Worm (Caenorhabditis elegans): Measurements from ENCODE around the gene rbr-2.
A peak's percentile ranks its signal among the peaks of the same experiment; 100 is the strongest.
"Not testable (repeated sequence)": the region's sequence is repeated elsewhere in the genome, so short reads cannot be mapped to it uniquely, and the experiment has no call there.

Gene rbr-2

DNA sequence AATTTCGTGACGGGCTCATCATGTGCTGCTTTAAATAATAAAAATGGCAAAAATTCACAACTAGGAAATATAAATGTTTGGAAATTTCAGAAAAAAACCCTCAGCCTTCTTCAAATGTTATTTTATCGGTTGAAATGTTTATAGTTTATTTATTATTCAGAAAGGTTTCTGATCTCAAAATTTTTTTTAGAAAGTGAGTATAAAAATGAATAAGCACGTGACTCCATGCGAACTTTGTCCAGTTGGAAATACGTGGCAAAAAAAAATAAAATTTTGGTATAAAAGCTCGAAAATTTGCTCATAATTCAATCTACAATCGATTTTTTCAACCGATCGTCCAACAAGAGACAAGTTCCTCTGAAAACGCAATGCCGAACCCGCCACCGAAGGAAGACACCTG, 29.6 kb downstream of the rbr-2 start, which contains the start of gene nsph-3.1:
TSS of gene nsph-3.1 (plus strand) at position 301 of the 400 bp plus-strand sequence.
- no peak for TF ChIP-seq rcor-1 (GFP tag; IDR thresholded peaks at IDR 0.05)
- TF ChIP-seq ceh-27 (GFP tag; optimal IDR thresholded peaks at IDR 0.05) = no peak
- no peak for TF ChIP-seq mxl-1 (tag; optimal IDR thresholded peaks at IDR 0.05)
- TF ChIP-seq hlh-26 (GFP tag; conservative IDR thresholded peaks at IDR 0.05) = no peak
- no peak for TF ChIP-seq F57A8.1 (GFP tag; optimal IDR thresholded peaks at IDR 0.05)
- no peak for TF ChIP-seq F23B12.7 (tag; optimal IDR thresholded peaks at IDR 0.05; ENCODE audit: insufficient read depth)
- no peak for TF ChIP-seq let-607 (tag; optimal IDR thresholded peaks at IDR 0.05)
- TF ChIP-seq ztf-18 (tag; optimal IDR thresholded peaks at IDR 0.05) = no peak
- TF ChIP-seq akir-1 (GFP tag; optimal IDR thresholded peaks at IDR 0.05) = no peak
- no peak for TF ChIP-seq madf-3 (GFP tag; IDR thresholded peaks at IDR 0.05)
- TF ChIP-seq madf-8 (GFP tag; conservative IDR thresholded peaks at IDR 0.05) = no peak
- TF ChIP-seq tbp1 (GFP tag; optimal IDR thresholded peaks at IDR 0.05) = no peak
- TF ChIP-seq zim-3 (tag; optimal IDR thresholded peaks at IDR 0.05) = no peak
- no peak for TF ChIP-seq ztf-6 (GFP tag; IDR thresholded peaks at IDR 0.05)
- TF ChIP-seq F33H1.4 (GFP tag; IDR thresholded peaks at IDR 0.05) = no peak
- no peak for TF ChIP-seq tlf-1 (GFP tag; optimal IDR thresholded peaks at IDR 0.05)
- no peak for TF ChIP-seq Y56A3A.18 (GFP tag; IDR thresholded peaks at IDR 0.05)
- no peak for TF ChIP-seq atf-7 (tag; optimal IDR thresholded peaks at IDR 0.05)
- no peak for TF ChIP-seq mcd-1 (GFP tag; IDR thresholded peaks at IDR 0.05)

DNA sequence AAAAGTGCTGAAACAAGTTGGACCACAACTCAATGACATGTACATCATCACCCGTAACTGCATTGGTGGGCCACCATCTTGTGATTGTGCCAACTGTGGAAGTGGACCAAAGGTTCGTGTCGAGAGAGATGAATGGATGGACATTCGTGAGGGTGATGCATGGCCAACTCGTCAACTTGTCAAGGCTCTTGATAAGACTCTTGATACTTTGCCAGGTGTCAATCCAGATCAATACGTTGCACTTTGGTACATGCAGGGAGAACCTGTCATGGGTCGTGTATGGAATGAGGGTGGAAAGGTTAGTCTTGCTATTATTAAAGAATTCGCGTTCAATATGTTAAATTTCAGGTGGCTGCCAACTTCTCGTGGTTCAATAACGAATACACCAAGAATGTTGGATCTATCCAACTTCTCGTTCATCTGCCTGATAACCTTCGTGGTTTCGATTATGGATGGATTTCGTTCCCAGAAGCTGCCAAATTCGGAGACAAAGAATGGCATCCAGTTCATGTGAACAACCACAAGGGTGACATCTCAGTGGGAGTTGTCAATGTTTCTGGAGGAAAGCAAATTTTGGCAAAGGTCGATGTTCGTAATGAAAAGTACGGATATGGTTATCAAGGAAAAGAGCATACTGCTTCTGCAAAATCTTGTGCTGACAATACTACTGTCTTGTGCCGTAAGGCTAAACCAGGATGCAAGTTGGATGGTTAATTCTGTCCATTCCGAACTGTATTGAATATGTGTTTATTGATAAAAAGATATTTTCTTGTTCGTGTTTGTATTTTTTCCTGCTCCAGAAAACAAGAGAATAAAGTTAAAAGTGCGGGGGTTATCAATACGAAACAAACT, 30.7 kb downstream of the rbr-2 start:
- TF ChIP-seq C06A6.2 (GFP tag; conservative IDR thresholded peaks at IDR 0.05) = no peak
- no peak for TF ChIP-seq T07F8.4 (tag; optimal IDR thresholded peaks at IDR 0.05)
- peak; percentile 54 for TF ChIP-seq nfya-1 (tag; optimal IDR thresholded peaks at IDR 0.05; ENCODE audit: borderline replicate concordance, insufficient read depth)
- TF ChIP-seq ceh-58 (GFP tag; IDR thresholded peaks at IDR 0.05) = no peak
- TF ChIP-seq zim-3 (tag; optimal IDR thresholded peaks at IDR 0.05) = peak; percentile 59
- TF ChIP-seq hmg-1.2 (GFP tag; IDR thresholded peaks at IDR 0.05) = no peak
- TF ChIP-seq nhr-90 (tag; optimal IDR thresholded peaks at IDR 0.05) = no peak
- no peak for TF ChIP-seq Y53G8AR.9 (GFP tag; conservative IDR thresholded peaks at IDR 0.05)

DNA sequence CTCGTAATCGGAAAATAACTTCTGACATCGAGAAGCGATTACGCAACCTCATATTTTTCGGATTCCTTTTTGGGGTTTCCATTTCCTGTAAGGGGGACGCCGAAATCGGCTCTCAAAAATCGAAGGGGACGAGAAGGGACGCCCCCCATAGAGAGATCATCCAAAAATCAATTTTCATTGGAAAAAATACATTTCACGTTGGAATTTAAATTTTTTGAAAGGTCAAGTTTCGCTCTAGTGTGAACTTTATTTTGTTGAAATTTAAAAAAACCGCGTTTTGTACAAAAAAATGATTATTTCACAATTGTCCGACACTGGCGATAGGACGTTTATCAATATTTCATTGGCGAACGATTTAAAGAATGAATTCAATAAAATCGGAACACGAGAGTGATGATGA, 32.1 kb downstream of the rbr-2 start, which contains the start of gene Y69E1A.3:
TSS of gene Y69E1A.3 (plus strand) at position 301 of the 400 bp plus-strand sequence.
- TF ChIP-seq lin-35 (GFP tag; optimal IDR thresholded peaks at IDR 0.05) = no peak
- TF ChIP-seq nhr-120 (GFP tag; IDR thresholded peaks at IDR 0.05) = no peak
- TF ChIP-seq ztf-22 (GFP tag; optimal IDR thresholded peaks at IDR 0.05) = no peak
- TF ChIP-seq attf-6 (GFP tag; IDR thresholded peaks at IDR 0.05) = no peak
- TF ChIP-seq madf-3 (GFP tag; IDR thresholded peaks at IDR 0.05) = no peak
- TF ChIP-seq Y53F4B.3 (GFP tag; IDR thresholded peaks at IDR 0.05) = no peak
- TF ChIP-seq pha-4 (tag; optimal IDR thresholded peaks at IDR 0.05) = no peak

DNA sequence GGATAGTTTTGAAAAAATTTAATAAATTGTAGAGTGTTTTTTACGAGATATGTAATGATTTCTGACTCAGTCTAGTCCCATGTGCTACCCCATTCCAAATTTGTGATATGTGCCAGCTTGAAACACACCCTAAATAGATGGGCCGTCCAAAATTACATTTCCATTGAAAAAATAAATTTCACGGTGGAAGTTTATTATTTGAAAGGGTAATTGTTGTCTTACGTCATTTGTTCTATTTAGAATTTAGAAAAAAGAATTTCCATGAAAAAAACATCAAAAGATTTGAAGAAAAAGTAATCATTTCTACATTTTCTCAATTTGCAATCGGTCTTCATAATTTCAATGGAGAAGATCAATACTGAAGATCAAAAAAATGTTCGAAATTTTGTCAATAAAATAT, 35.1 kb downstream of the rbr-2 start, which contains the start of gene Y69E1A.4:
TSS of gene Y69E1A.4 (plus strand) at position 301 of the 400 bp plus-strand sequence.
- TF ChIP-seq attf-3 (GFP tag; conservative IDR thresholded peaks at IDR 0.05); gei-17 (GFP tag; optimal IDR thresholded peaks at IDR 0.05); Y95B8A.8 (GFP tag; IDR thresholded peaks at IDR 0.05): not testable (repeated sequence)
